Fruit fly (Drosophila melanogaster): ENCODE results near the gene dmGlut.

DNA sequence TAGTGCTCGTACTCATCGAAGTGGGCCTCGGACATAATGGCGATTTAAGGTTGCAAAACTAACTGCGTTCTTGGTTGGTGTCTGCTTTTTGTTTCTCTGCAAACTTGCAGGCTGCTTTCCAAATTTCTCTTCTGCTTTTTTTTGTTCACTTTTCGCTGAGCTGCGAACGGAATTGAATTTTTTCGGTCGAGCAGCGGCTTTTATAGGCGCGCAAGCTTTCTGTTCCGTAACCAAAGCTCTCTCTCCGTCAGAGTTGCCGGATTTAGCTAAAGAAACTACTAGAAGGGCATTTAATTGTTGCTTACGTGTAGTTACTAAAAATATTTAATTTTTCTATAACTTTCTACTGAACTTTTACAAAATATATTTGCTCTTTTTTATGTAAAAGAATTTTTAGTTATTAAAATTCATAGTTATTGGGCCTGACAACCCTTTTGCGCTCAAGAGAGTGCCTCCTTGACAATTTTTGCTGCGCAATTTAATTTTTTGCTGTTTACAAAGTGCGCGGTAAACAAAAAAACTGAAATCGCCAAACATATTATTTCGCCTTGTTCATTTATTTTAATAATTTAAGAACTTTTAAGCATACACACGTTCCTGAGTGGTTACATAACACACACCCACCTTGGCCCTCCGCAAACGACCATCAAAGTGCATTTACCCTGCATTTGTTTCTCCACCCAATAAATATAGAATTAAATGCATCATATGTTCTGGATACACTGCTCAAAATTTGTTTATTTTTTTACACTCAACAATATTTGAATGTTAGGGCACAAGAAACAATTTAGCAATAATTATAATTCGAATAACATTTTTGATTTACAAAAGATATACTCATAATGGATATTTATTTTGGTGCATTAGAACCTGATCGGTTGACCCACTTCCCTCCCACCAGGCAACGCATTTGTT lies 19.0 kb downstream of the dmGlut start, which contains the start of gene CG6770:
- TF ChIP-seq EcR (GFP tag; optimal IDR thresholded peaks at IDR 0.05) (peak; percentile 72), Snoo (tag; optimal IDR thresholded peaks at IDR 0.05) (peak; percentile 92), CG8159 (tag; optimal IDR thresholded peaks at IDR 0.05) (peak; percentile 88), Ets98B (GFP tag; IDR thresholded peaks at IDR 0.05) (peak; percentile 89)

Measured in whole organism, pupa.